Worm (Caenorhabditis elegans) whole organism, midembryonic: ENCODE measurements around the gene F35E12.6.

Experiments used
- klf-2 ChIP-seq: fragments of 200-800 bp; sonication (Bioruptor generic); conservative IDR thresholded peaks from 2 replicates; pipeline ENCODE4 v1.3.6; 2022; ENCODE audit warnings: missing genetic modification reagents, missing genetic modification characterization, missing compliant biosample characterization
- med-1 ChIP-seq: sonication (generic microtip); optimal IDR thresholded peaks from 2 replicates; lab custom pipeline; 2017; ENCODE audit warnings: missing genetic modification characterization, mild to moderate bottlenecking, missing compliant biosample characterization, antibody characterized with exemption, missing genetic modification reagents; ENCODE audit not compliant: insufficient read depth
- ref-1 ChIP-seq: fragments of 200-800 bp; sonication (Bioruptor generic); conservative IDR thresholded peaks from 2 replicates; pipeline ENCODE4 v1.3.6; 2022; ENCODE audit warnings: missing genetic modification reagents, missing genetic modification characterization, missing compliant biosample characterization
- ztf-23 ChIP-seq: fragments of 200-800 bp; sonication (Bioruptor generic); IDR thresholded peaks from 2 replicates; pipeline ENCODE4 v1.3.6; 2022; ENCODE audit warnings: missing genetic modification reagents, missing genetic modification characterization, missing compliant biosample characterization

DNA sequence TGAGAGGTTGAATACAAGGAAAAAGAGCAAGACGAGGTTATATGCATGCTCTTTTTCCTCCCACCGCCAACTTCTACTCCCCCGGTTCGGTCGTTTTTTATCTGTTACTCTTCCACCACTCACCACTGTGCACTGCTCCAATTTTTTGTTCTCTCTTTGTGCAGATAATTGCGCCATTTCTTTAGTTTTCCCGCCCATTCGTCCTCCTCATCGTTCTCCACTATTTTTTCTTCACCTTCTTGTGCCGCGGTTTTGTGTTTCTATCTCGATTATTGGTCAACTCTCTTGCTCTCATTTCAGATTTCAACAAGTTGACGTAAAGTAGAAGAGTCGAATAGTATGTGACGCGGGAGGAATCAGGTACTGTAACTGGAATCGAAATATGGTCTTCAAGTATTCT lies 46.5 kb downstream of the F35E12.6 start, which contains the start of gene T01D3.1:
- TF ChIP-seq ztf-23 (GFP tag; lab: Robert Waterston, UW) = no peak
- no peak for TF ChIP-seq med-1
- no peak for TF ChIP-seq ref-1 (GFP tag; lab: Robert Waterston, UW)
- TF ChIP-seq klf-2 (GFP tag; lab: Robert Waterston, UW) = no peak
